Worm (Caenorhabditis elegans) whole organism, L3 larva: ENCODE measurements around the gene bus-18.

Experiments
- ceh-82 ChIP-seq: fragments of 150-350 bp; optimal IDR thresholded peaks from 2 replicates; lab custom pipeline; 2014; ENCODE audit warnings: missing biosample characterization, missing genetic modification characterization
- egl-27 ChIP-seq: sonication (generic microtip); optimal IDR thresholded peaks from 4 replicates; lab custom pipeline; 2017; ENCODE audit warnings: missing biosample characterization, missing genetic modification reagents, missing genetic modification characterization
- nhr-43 ChIP-seq: sonication (generic microtip); optimal IDR thresholded peaks from 2 replicates; lab custom pipeline; 2016; ENCODE audit warnings: mild to moderate bottlenecking, missing genetic modification characterization, missing compliant biosample characterization; ENCODE audit not compliant: poor library complexity, severe bottlenecking
- pha-4 ChIP-seq: fragments of 150-350 bp; optimal IDR thresholded peaks from 2 replicates; lab custom pipeline; 2014; ENCODE audit warnings: missing biosample characterization, missing genetic modification reagents, missing genetic modification characterization
- snpc-4 ChIP-seq: fragments of 150-350 bp; optimal IDR thresholded peaks from 2 replicates; lab custom pipeline; 2014; ENCODE audit warnings: missing biosample characterization, missing genetic modification characterization
- tbx-2 ChIP-seq: sonication (generic microtip); optimal IDR thresholded peaks from 2 replicates; lab custom pipeline; 2016; ENCODE audit warnings: mild to moderate bottlenecking, missing genetic modification characterization, missing compliant biosample characterization
- ztf-11 ChIP-seq: fragments of 150-350 bp; optimal IDR thresholded peaks from 2 replicates; lab custom pipeline; 2014; ENCODE audit warnings: missing biosample characterization, missing genetic modification characterization

- TF ChIP-seq tbx-2 (tag; lab: Kevin White, UChicago) (no peak), nhr-43 (tag; lab: Kevin White, UChicago) (no peak), ceh-82 (no peak), ztf-11 (tag; lab: Kevin White, UChicago) (no peak), egl-27 (no peak), snpc-4 (no peak), pha-4 (no peak)
Observed at ce11 chrV:11760371-11760770, 13.1 kb upstream of the bus-18 start, which contains the start of gene T04F3.5.
